Fruit fly (Drosophila melanogaster) whole organism, embryonic: ENCODE measurements around the gene CG1638.

ENCODE experiments used
- Abd-B ChIP-seq: fragments of 200-800 bp; sonication (Bioruptor generic); optimal IDR thresholded peaks from 2 replicates; lab custom pipeline; 2018; ENCODE audit warnings: missing biosample characterization, mild to moderate bottlenecking, missing genetic modification characterization, moderate library complexity
- CG10274 ChIP-seq: fragments of 200-800 bp; sonication (Bioruptor generic); optimal IDR thresholded peaks from 3 replicates; lab custom pipeline; 2017; ENCODE audit warnings: missing biosample characterization, mild to moderate bottlenecking, missing genetic modification characterization
- CG18011 ChIP-seq: fragments of 200-800 bp; sonication (Bioruptor generic); optimal IDR thresholded peaks from 2 replicates; lab custom pipeline; 2017; ENCODE audit warnings: missing biosample characterization, missing genetic modification characterization, mild to moderate bottlenecking, moderate library complexity, missing genotype
- D19A ChIP-seq: fragments of 200-800 bp; optimal IDR thresholded peaks from 3 replicates; lab custom pipeline; 2019; ENCODE audit warnings: missing biosample characterization, mild to moderate bottlenecking, missing genetic modification characterization, moderate library complexity
- Hey ChIP-seq: fragments of 200-800 bp; sonication (Bioruptor generic); optimal IDR thresholded peaks from 3 replicates; lab custom pipeline; 2018; ENCODE audit warnings: missing biosample characterization, mild to moderate bottlenecking, missing genetic modification characterization
- cg ChIP-seq: fragments of 200-800 bp; sonication (Bioruptor generic); optimal IDR thresholded peaks from 3 replicates; lab custom pipeline; 2019; ENCODE audit warnings: missing biosample characterization, mild to moderate bottlenecking, missing genetic modification characterization, moderate library complexity
- corto ChIP-seq: fragments of 200-800 bp; sonication (Bioruptor generic); optimal IDR thresholded peaks from 2 replicates; lab custom pipeline; 2016; ENCODE audit warnings: missing biosample characterization, mild to moderate bottlenecking, missing genetic modification characterization, moderate library complexity
- lmd ChIP-seq: fragments of 200-800 bp; sonication (Bioruptor generic); IDR thresholded peaks from 2 replicates; pipeline ENCODE4 v1.3.6; 2022; ENCODE audit warnings: missing biosample characterization, missing genetic modification characterization
- repo ChIP-seq: fragments of 200-800 bp; sonication (Bioruptor generic); optimal IDR thresholded peaks from 2 replicates; lab custom pipeline; 2016; ENCODE audit warnings: missing biosample characterization, missing genetic modification characterization
- vfl ChIP-seq: fragments of 200-800 bp; sonication (Bioruptor generic); optimal IDR thresholded peaks from 2 replicates; lab custom pipeline; 2016; ENCODE audit warnings: missing biosample characterization, missing genetic modification characterization

DNA sequence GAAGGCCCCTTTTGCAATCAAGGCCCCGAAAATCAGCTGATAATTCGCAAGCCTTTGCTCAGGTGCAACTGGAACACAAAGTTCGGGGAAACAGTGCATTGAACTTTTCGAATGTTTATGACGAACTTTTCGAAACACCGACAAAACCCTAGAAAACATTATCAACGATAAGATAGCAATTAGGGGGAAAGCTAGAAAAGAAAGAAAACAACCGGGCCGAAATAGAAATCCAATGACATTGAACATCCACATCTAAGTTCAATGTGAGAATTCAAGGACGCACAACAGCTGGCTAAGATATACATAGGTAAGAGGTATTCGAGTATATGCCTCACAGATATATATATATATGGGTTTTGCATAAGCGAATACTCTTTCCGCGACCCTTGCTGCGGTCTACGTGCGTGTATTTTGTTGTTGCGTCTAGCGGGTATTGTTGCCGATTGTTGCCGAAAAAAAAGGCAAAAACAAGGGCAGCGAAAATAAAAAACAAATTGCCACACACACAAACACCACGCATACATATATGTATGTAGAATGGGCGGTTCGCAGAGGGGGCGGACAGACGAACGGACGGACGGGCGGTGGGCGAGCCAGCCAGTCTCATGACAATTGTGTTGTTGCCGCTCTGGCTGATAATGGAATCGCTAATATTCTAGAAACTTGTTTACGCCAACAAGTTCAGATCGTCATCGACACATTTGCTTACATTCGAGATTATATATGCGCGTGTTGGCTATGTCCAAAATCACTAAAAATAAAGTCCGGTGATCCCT, 9.3 kb downstream of the CG1638 start:
- no peak for TF ChIP-seq CG10274 (GFP tag; lab: Kevin White, UChicago)
- TF ChIP-seq vfl (GFP tag; lab: Kevin White, UChicago), result no peak
- no peak for TF ChIP-seq repo
- TF ChIP-seq cg (GFP tag; lab: Kevin White, UChicago), result peak; percentile 22
- no peak for TF ChIP-seq lmd (GFP tag; lab: Robert Waterston, UW)
- no peak for TF ChIP-seq D19A (tag; lab: Kevin White, UChicago)
- peak; percentile 23 for TF ChIP-seq corto (GFP tag; lab: Kevin White, UChicago)
- TF ChIP-seq Hey (tag; lab: Kevin White, UChicago), result no peak
- no peak for TF ChIP-seq CG18011 (GFP tag; lab: Kevin White, UChicago)
- TF ChIP-seq Abd-B (GFP tag; lab: Kevin White, UChicago), result no peak
